Worm (Caenorhabditis elegans) whole organism, L4/young adult: Measurements from ENCODE around the gene D1086.2.

ENCODE experiments used
- W03F9.2 ChIP-seq: fragments of 150-350 bp; optimal IDR thresholded peaks from 2 replicates; lab custom pipeline; 2014; ENCODE audit warnings: missing biosample characterization, missing genetic modification characterization
- him-1 ChIP-seq: sonication (generic microtip); optimal IDR thresholded peaks from 2 replicates; lab custom pipeline; 2016; ENCODE audit warnings: missing genotype, missing genetic modification reagents, missing genetic modification characterization, missing compliant biosample characterization

ce11 chrV:14123176-14123575, 24.7 kb upstream of the D1086.2 start:
- TF ChIP-seq him-1 (tag; lab: Kevin White, UChicago) = no peak
- no peak for TF ChIP-seq W03F9.2 (tag; lab: Kevin White, UChicago)
